Fruit fly (Drosophila melanogaster): ENCODE measurements around the gene obe.
A peak's percentile ranks its signal among the peaks of the same experiment; 100 is the strongest.

DNA sequence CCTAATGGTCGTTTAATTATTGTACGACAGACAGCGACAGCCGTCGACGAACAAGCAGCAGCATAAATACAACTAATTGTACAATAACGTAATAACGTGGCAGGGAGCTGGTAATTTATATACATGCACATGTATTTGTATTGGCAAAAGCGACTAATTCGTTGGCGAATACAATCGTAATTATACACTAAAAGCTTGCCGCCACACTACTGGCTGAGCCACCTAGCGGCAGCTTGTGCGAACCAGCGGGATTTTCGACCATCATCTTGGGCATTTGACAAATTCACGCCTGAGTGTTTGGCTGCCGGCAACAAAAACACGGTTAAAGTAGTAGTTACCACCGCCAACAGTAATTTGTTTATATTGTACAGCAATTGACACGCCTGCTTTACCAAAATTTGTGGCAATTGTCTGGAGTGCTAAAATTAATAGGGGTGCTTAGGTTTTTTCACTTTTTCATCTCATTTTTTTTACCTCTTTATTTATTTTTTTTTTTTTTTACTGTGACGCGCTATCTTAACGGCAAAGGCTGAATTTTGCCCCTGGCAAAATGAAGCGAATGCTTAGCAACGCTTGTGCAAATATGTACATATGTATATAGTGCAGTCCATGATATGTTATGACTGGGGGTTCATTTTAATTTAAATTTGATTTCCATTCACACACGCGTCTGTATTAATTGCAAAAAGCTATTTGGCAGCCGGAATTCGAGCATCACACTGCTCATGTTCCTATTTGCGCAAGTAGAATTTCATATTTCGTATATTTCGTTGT, 17.7 kb upstream of the obe start:
- TF ChIP-seq CTCF (optimal IDR thresholded peaks at IDR 0.05) = peak; percentile 45 to 63
- no peak for TF ChIP-seq CG8478 (optimal IDR thresholded peaks at IDR 0.05)

All from S2 (cell line).